Worm (Caenorhabditis elegans) whole organism, L3 larva: Measurements from ENCODE around the gene phat-5.

Experiments used
- ceh-82 ChIP-seq: fragments of 150-350 bp; optimal IDR thresholded peaks from 2 replicates; lab custom pipeline; 2014; ENCODE audit warnings: missing biosample characterization, missing genetic modification characterization
- fkh-2 ChIP-seq: fragments of 150-350 bp; optimal IDR thresholded peaks from 2 replicates; lab custom pipeline; 2014; ENCODE audit warnings: missing biosample characterization, missing genetic modification reagents, missing genetic modification characterization
- fos-1 ChIP-seq: fragments of 150-350 bp; optimal IDR thresholded peaks from 2 replicates; lab custom pipeline; 2014; ENCODE audit warnings: missing biosample characterization, missing genetic modification characterization
- jun-1 ChIP-seq: fragments of 150-350 bp; optimal IDR thresholded peaks from 2 replicates; lab custom pipeline; 2014; ENCODE audit warnings: missing biosample characterization, missing genetic modification reagents, missing genetic modification characterization
- nhr-12 ChIP-seq: fragments of 150-350 bp; optimal IDR thresholded peaks from 2 replicates; lab custom pipeline; 2014; ENCODE audit warnings: missing biosample characterization, missing genetic modification characterization
- pqm-1 ChIP-seq: fragments of 150-350 bp; optimal IDR thresholded peaks from 2 replicates; lab custom pipeline; 2017; ENCODE audit warnings: missing biosample characterization, missing genetic modification characterization, inconsistent platforms
- snpc-4 ChIP-seq: fragments of 150-350 bp; optimal IDR thresholded peaks from 2 replicates; lab custom pipeline; 2014; ENCODE audit warnings: missing biosample characterization, missing genetic modification characterization
- tbx-2 ChIP-seq: sonication (generic microtip); optimal IDR thresholded peaks from 2 replicates; lab custom pipeline; 2016; ENCODE audit warnings: mild to moderate bottlenecking, missing genetic modification characterization, missing compliant biosample characterization
- unc-62 ChIP-seq: fragments of 150-350 bp; sonication (generic microtip); optimal IDR thresholded peaks from 4 replicates; lab custom pipeline; 2014; ENCODE audit warnings: missing biosample characterization, missing genetic modification reagents, missing genetic modification characterization

- no peak for TF ChIP-seq tbx-2 (tag; lab: Kevin White, UChicago)
- no peak for TF ChIP-seq pqm-1 (tag; lab: Kevin White, UChicago)
- no peak for TF ChIP-seq nhr-12
- TF ChIP-seq fos-1 (tag; lab: Kevin White, UChicago): no peak
- TF ChIP-seq unc-62 (GFP tag; lab: Kevin White, UChicago): no peak
- no peak for TF ChIP-seq ceh-82 (tag; lab: Kevin White, UChicago)
- no peak for TF ChIP-seq snpc-4
- no peak for TF ChIP-seq fkh-2
- no peak for TF ChIP-seq jun-1 (tag; lab: Kevin White, UChicago)
These were observed 45.7 kb upstream of the phat-5 start for ce11 chrV:4168045-4168444.
